Worm (Caenorhabditis elegans) whole organism, midembryonic: ENCODE measurements around the gene C05A9.2.

ENCODE experiments used
- T22C8.4 ChIP-seq: fragments of 200-800 bp; sonication (Bioruptor generic); IDR thresholded peaks from 2 replicates; pipeline ENCODE4 v1.3.6; 2022; ENCODE audit warnings: missing genetic modification characterization, missing compliant biosample characterization
- flt-1 ChIP-seq: fragments of 200-800 bp; sonication (Bioruptor generic); IDR thresholded peaks from 2 replicates; pipeline ENCODE4 v1.3.6; 2022; ENCODE audit warnings: missing genetic modification characterization, missing compliant biosample characterization
- klf-2 ChIP-seq: fragments of 200-800 bp; sonication (Bioruptor generic); conservative IDR thresholded peaks from 2 replicates; pipeline ENCODE4 v1.3.6; 2022; ENCODE audit warnings: missing genetic modification reagents, missing genetic modification characterization, missing compliant biosample characterization
- med-1 ChIP-seq: sonication (generic microtip); optimal IDR thresholded peaks from 2 replicates; lab custom pipeline; 2017; ENCODE audit warnings: missing genetic modification characterization, mild to moderate bottlenecking, missing compliant biosample characterization, antibody characterized with exemption, missing genetic modification reagents; ENCODE audit not compliant: insufficient read depth
- ref-1 ChIP-seq: fragments of 200-800 bp; sonication (Bioruptor generic); conservative IDR thresholded peaks from 2 replicates; pipeline ENCODE4 v1.3.6; 2022; ENCODE audit warnings: missing genetic modification reagents, missing genetic modification characterization, missing compliant biosample characterization
- ztf-23 ChIP-seq: fragments of 200-800 bp; sonication (Bioruptor generic); IDR thresholded peaks from 2 replicates; pipeline ENCODE4 v1.3.6; 2022; ENCODE audit warnings: missing genetic modification reagents, missing genetic modification characterization, missing compliant biosample characterization
- ztf-29 ChIP-seq: fragments of 200-800 bp; sonication (Bioruptor generic); IDR thresholded peaks from 2 replicates; pipeline ENCODE4 v1.3.6; 2022; ENCODE audit warnings: missing genetic modification reagents, missing genetic modification characterization, missing compliant biosample characterization

DNA sequence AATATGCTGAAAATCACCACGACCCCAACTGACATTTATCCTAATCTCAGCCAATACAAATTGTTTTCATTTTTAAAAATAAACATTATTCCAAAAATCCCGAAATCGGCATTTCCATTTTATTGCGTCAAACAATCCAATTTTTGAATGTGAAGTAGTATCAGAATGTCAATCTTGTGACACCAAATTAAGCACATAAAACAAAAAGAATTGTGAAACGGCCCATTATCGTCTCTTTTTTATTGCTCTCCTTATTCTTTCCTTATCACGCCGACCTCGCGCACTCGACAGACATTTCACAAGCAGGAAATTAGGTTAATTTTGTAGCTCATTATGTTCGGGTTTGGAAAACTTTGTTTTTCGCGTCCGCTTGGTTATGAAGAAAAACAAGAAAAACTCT, 36.0 kb upstream of the C05A9.2 start, which contains the start of gene T21E8.4:
- TF ChIP-seq flt-1 (GFP tag; lab: Robert Waterston, UW) (no peak), ztf-23 (GFP tag; lab: Robert Waterston, UW) (no peak), ref-1 (no peak), klf-2 (no peak), med-1 (no peak), T22C8.4 (GFP tag; lab: Robert Waterston, UW) (no peak), ztf-29 (GFP tag; lab: Robert Waterston, UW) (no peak)
